Worm (Caenorhabditis elegans): Measurements from ENCODE around the gene sna-3.

DNA sequence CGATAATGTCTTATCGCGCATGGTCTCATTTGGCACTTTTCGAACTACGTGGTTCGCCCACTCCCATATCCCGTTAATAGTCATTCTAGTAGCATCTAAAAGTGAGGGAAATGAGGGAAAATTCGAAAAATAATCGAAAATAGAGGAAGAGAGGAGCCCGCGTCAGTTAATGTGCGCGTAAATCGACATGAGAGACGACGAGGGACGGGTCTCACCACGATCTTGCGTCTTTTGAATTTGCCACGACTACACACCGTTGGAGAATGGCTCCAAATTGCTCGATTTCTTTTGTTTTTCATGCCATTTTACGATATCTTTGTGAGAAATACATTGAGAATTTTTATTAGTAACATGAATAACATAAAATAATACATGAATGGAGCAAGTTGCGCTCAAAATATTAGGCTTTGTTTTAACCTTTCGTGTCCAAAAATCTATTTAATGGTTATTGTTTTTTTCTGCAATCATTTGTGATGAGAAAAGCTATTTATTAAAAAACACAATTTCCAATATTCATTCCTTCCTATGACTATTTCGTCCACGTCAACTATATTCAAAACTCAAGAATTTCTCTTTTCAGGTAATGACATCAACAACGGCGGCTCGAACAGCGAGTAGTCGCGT, 42.2 kb upstream of the sna-3 start, which contains the start of the genes gen-1 and stt-3:
- no peak for TF ChIP-seq ama-1 (optimal IDR thresholded peaks at IDR 0.05)
- no peak for TF ChIP-seq tbx-11 (GFP tag; IDR thresholded peaks at IDR 0.05)
- no peak; the same call in 1 of the 2 replicates for TF ChIP-seq flt-1 (GFP tag; IDR thresholded peaks at IDR 0.05)
- no peak for TF ChIP-seq F13C5.2 (tag; optimal IDR thresholded peaks at IDR 0.05)
